Fruit fly (Drosophila melanogaster): Measurements from ENCODE around the gene CG31131.

The CG31131 gene

DNA sequence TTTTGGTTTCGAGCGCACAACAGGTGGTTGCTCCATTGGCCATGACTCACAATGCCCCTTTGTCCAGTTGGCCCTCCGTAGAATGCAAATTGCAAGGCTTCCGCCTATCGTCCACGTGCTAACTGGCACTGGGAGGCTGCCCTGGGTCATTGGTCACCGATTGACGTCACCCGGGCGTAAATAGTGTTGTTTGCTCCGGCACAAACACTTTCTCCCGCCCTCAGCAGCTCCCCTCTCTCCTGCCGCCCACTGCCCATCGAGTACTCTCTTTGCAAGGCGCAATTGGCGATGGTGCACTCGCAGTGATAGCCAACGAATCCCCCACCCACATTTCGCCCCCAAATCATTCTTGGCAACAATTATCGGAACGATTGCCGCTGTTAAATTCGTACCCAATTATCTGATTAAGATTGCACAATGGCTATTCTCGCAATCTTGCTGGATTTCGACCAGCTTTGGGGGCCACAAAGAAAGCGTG, 36.2 kb downstream of the CG31131 start:
- TF ChIP-seq Hr83 (GFP tag; optimal IDR thresholded peaks at IDR 0.05; ENCODE audit: poor library complexity, severe bottlenecking) (no peak), Dif (GFP tag; optimal IDR thresholded peaks at IDR 0.05; ENCODE audit: partially characterized antibody) (no peak), sage (GFP tag; optimal IDR thresholded peaks at IDR 0.05) (no peak), Rel (GFP tag; optimal IDR thresholded peaks at IDR 0.05) (no peak), Rel (tag; optimal IDR thresholded peaks at IDR 0.05) (peak; percentile 24), h (GFP tag; optimal IDR thresholded peaks at IDR 0.05) (peak; percentile 74)

DNA sequence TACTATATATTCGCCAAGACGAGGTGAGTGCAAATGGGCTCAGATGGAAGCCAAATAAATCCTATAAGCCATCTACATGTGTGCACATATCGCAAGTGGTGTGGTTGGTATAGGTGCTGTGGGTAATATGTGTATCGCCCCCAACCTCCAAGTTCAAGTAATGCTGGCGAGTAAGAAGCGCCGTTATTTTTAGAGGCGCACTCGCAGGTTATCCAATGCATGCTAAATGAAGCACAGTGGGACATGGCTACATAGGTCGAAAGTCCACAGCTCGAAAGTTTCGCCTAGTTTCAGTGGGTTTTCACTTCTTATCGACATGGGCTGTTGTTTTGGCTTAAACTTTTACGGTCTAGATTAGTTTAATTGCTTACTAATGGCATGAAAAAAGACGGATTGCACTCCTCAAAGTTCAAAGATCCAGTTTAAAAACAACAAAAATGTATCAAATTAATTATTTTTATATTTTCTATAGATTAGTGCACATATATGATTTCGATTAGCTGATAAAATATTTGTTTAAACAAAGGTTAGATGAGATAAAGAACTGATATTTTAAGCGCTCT, 37.0 kb downstream of the CG31131 start:
- peak; percentile 7 for TF ChIP-seq psq (GFP tag; optimal IDR thresholded peaks at IDR 0.05)
- TF ChIP-seq Abd-B (GFP tag; optimal IDR thresholded peaks at IDR 0.05): no peak
- peak in 1 of 2 experiments; percentile 27 for TF ChIP-seq foxo (GFP tag; optimal IDR thresholded peaks at IDR 0.05)
- peak; percentile 10 for TF ChIP-seq HLH106 (tag; optimal IDR thresholded peaks at IDR 0.05)

DNA sequence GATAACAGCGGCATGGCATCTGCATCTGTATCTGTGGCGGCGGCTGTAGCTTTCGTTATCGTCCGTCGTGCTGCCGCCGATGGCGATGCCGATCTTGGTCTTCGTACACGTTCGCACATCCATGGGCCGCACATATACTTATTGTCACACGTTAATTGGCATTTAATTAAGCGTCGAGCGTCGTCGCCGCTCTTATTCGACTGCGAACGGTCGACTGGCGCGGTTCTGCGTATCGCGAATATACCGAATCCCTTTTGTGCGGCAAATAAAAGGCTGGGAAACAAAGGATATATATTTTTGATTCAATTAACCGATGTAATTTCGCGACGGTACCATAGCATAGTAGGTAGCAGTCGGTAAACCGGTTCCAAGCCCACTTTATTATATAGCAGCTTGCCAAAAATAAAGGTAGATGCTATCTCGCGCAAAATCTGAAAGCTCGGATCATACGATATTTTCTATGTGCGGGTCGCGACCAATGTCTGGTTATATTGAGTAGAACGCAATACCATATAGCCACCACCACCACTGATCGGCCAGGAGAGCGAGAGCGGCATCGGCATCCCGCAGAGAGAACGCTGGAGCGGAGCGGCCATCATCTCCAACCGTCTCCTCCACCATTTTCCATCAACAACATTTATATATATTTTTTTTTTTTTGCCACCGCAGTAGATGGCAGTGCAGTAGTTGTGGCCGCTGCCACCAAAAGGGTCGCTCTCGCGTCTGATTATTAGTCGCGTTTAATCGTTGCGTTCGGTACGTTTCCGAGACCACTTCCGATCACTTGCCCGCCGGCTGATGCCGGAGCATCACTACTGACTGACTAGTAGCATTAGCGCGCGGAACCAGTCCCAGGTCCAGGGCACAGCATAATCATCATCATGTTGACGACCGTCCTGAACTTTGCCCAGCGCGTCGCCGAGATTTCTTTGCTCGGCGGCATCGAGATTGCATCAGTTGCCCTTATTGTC, 37.7 kb downstream of the CG31131 start, which contains the start of gene mino:
Gene mino (plus strand): TSS at position 192 of the 971 bp plus-strand sequence.
- TF ChIP-seq OdsH (GFP tag; optimal IDR thresholded peaks at IDR 0.05): peak; percentile 42
- peak; percentile 5 for TF ChIP-seq sage (GFP tag; optimal IDR thresholded peaks at IDR 0.05)
- TF ChIP-seq br (GFP tag; optimal IDR thresholded peaks at IDR 0.05): peak; percentile 30
- TF ChIP-seq CG9705 (GFP tag; optimal IDR thresholded peaks at IDR 0.05): peak; percentile 2
- TF ChIP-seq Hr78 (GFP tag; optimal IDR thresholded peaks at IDR 0.05): no peak
- TF ChIP-seq woc (GFP tag; optimal IDR thresholded peaks at IDR 0.05): peak; percentile 4
- TF ChIP-seq dsf (GFP tag; optimal IDR thresholded peaks at IDR 0.05; ENCODE audit: borderline replicate concordance): no peak
- peak; percentile 48 for TF ChIP-seq Sp1 (GFP tag; optimal IDR thresholded peaks at IDR 0.05)
- TF ChIP-seq Vsx2 (GFP tag; optimal IDR thresholded peaks at IDR 0.05; ENCODE audit: partially characterized antibody): no peak
- peak; percentile 38 for TF ChIP-seq Hr83 (GFP tag; optimal IDR thresholded peaks at IDR 0.05; ENCODE audit: poor library complexity, severe bottlenecking)
- TF ChIP-seq rgr (GFP tag; optimal IDR thresholded peaks at IDR 0.05): peak; percentile 38
- TF ChIP-seq GATAd (GFP tag; optimal IDR thresholded peaks at IDR 0.05): peak; percentile 40
- no peak for TF ChIP-seq jim (GFP tag; optimal IDR thresholded peaks at IDR 0.05)
- TF ChIP-seq psq (GFP tag; optimal IDR thresholded peaks at IDR 0.05): no peak
- no peak for TF ChIP-seq CG32264 (GFP tag; optimal IDR thresholded peaks at IDR 0.05)
- no peak for TF ChIP-seq lola (GFP tag; optimal IDR thresholded peaks at IDR 0.05)
- TF ChIP-seq HLH106 (tag; optimal IDR thresholded peaks at IDR 0.05): peak; percentile 4
- peak; percentile 35 to 80 for TF ChIP-seq dl (GFP tag; optimal IDR thresholded peaks at IDR 0.05; ENCODE audit: insufficient read depth in 1 of 2, partially characterized antibody in 2 of 2)
- TF ChIP-seq Hnf4 (GFP tag; optimal IDR thresholded peaks at IDR 0.05): peak; percentile 6
- no peak for TF ChIP-seq Abd-B (GFP tag; optimal IDR thresholded peaks at IDR 0.05)
- TF ChIP-seq Mio (GFP tag; optimal IDR thresholded peaks at IDR 0.05): no peak
- TF ChIP-seq h (GFP tag; optimal IDR thresholded peaks at IDR 0.05): peak; percentile 79
- TF ChIP-seq Dfd (GFP tag; optimal IDR thresholded peaks at IDR 0.05): no peak
- no peak for TF ChIP-seq ey (GFP tag; optimal IDR thresholded peaks at IDR 0.05)
- TF ChIP-seq Jra (GFP tag; optimal IDR thresholded peaks at IDR 0.05): peak; percentile 21
- no peak for TF ChIP-seq Rel (GFP tag; optimal IDR thresholded peaks at IDR 0.05)
- peak; percentile 63 for TF ChIP-seq Rel (tag; optimal IDR thresholded peaks at IDR 0.05)
- TF ChIP-seq pan (optimal IDR thresholded peaks at IDR 0.05): no peak
- TF ChIP-seq fru (GFP tag; optimal IDR thresholded peaks at IDR 0.05): peak; percentile 22
- TF ChIP-seq Dif (GFP tag; optimal IDR thresholded peaks at IDR 0.05; ENCODE audit: partially characterized antibody): peak; percentile 87
- TF ChIP-seq foxo (GFP tag; optimal IDR thresholded peaks at IDR 0.05): no peak
- TF ChIP-seq sv (GFP tag; optimal IDR thresholded peaks at IDR 0.05): no peak
- TF ChIP-seq tai (GFP tag; optimal IDR thresholded peaks at IDR 0.05): no peak

All from whole organism, wandering third instar larva.